Worm (Caenorhabditis elegans) whole organism, midembryonic: ENCODE measurements around the gene clec-121.

Source experiments
- T22C8.4 ChIP-seq: fragments of 200-800 bp; sonication (Bioruptor generic); IDR thresholded peaks from 2 replicates; pipeline ENCODE4 v1.3.6; 2022; ENCODE audit warnings: missing genetic modification characterization, missing compliant biosample characterization
- cog-1 ChIP-seq: sonication (generic microtip); optimal IDR thresholded peaks from 2 replicates; lab custom pipeline; 2016; ENCODE audit warnings: missing genetic modification characterization, missing compliant biosample characterization
- flt-1 ChIP-seq: fragments of 200-800 bp; sonication (Bioruptor generic); IDR thresholded peaks from 2 replicates; pipeline ENCODE4 v1.3.6; 2022; ENCODE audit warnings: missing genetic modification characterization, missing compliant biosample characterization
- klf-2 ChIP-seq: fragments of 200-800 bp; sonication (Bioruptor generic); conservative IDR thresholded peaks from 2 replicates; pipeline ENCODE4 v1.3.6; 2022; ENCODE audit warnings: missing genetic modification reagents, missing genetic modification characterization, missing compliant biosample characterization
- med-1 ChIP-seq: sonication (generic microtip); optimal IDR thresholded peaks from 2 replicates; lab custom pipeline; 2017; ENCODE audit warnings: missing genetic modification characterization, mild to moderate bottlenecking, missing compliant biosample characterization, antibody characterized with exemption, missing genetic modification reagents; ENCODE audit not compliant: insufficient read depth
- ref-1 ChIP-seq: fragments of 200-800 bp; sonication (Bioruptor generic); conservative IDR thresholded peaks from 2 replicates; pipeline ENCODE4 v1.3.6; 2022; ENCODE audit warnings: missing genetic modification reagents, missing genetic modification characterization, missing compliant biosample characterization

- TF ChIP-seq med-1 (GFP tag; lab: Kevin White, UChicago) (no peak), flt-1 (GFP tag; lab: Robert Waterston, UW) (no peak), T22C8.4 (GFP tag; lab: Robert Waterston, UW) (no peak), cog-1 (tag; lab: Kevin White, UChicago) (no peak), ref-1 (no peak), klf-2 (GFP tag; lab: Robert Waterston, UW) (no peak)
These were observed 47.9 kb upstream of the clec-121 start, which contains the start of gene lido-13 for ce11 chrII:3054221-3054620.
